Fruit fly (Drosophila melanogaster) whole organism, embryonic: ENCODE results near the gene fz.

Experiments used
- Abd-B ChIP-seq: fragments of 200-800 bp; sonication (Bioruptor generic); optimal IDR thresholded peaks from 2 replicates; lab custom pipeline; 2018; ENCODE audit warnings: missing biosample characterization, mild to moderate bottlenecking, missing genetic modification characterization, moderate library complexity
- Atf3 ChIP-seq: fragments of 200-800 bp; sonication (Bioruptor generic); optimal IDR thresholded peaks from 3 replicates; lab custom pipeline; 2016; ENCODE audit warnings: missing biosample characterization, missing genetic modification characterization
- C15 ChIP-seq: fragments of 200-800 bp; sonication (Bioruptor generic); IDR thresholded peaks from 3 replicates; pipeline ENCODE4 v1.3.6; 2022; ENCODE audit warnings: missing biosample characterization, missing genetic modification characterization
- CG10543 ChIP-seq: fragments of 200-800 bp; sonication (Bioruptor generic); optimal IDR thresholded peaks from 3 replicates; lab custom pipeline; 2017; ENCODE audit warnings: missing biosample characterization, mild to moderate bottlenecking, missing genetic modification characterization, moderate library complexity
- CG10654 ChIP-seq: fragments of 200-800 bp; sonication (Bioruptor generic); optimal IDR thresholded peaks from 2 replicates; lab custom pipeline; 2016; ENCODE audit warnings: missing biosample characterization, missing genetic modification characterization
- CG13624 ChIP-seq: fragments of 200-800 bp; sonication (Bioruptor generic); optimal IDR thresholded peaks from 2 replicates; lab custom pipeline; 2016; ENCODE audit warnings: missing biosample characterization, missing genetic modification characterization
- CG15269 ChIP-seq: fragments of 200-800 bp; sonication (Bioruptor generic); optimal IDR thresholded peaks from 2 replicates; lab custom pipeline; 2018; ENCODE audit warnings: missing biosample characterization, mild to moderate bottlenecking, missing genetic modification characterization, moderate library complexity
- CG15601 ChIP-seq: fragments of 200-800 bp; sonication (Bioruptor generic); optimal IDR thresholded peaks from 3 replicates; lab custom pipeline; 2019; ENCODE audit warnings: missing biosample characterization, mild to moderate bottlenecking, missing genetic modification characterization, moderate library complexity
- CG17385 ChIP-seq: fragments of 200-800 bp; sonication (Bioruptor generic); optimal IDR thresholded peaks from 3 replicates; lab custom pipeline; 2018; ENCODE audit warnings: missing biosample characterization, mild to moderate bottlenecking, missing genetic modification characterization
- CG3065 ChIP-seq: fragments of 200-800 bp; sonication (Bioruptor generic); optimal IDR thresholded peaks from 2 replicates; lab custom pipeline; 2016; ENCODE audit warnings: missing biosample characterization, missing genetic modification characterization
- CG31388 ChIP-seq: fragments of 200-800 bp; sonication (Bioruptor generic); optimal IDR thresholded peaks from 2 replicates; lab custom pipeline; 2016; ENCODE audit warnings: missing biosample characterization, missing genetic modification characterization
- CG31441 ChIP-seq: fragments of 200-800 bp; sonication (Bioruptor generic); IDR thresholded peaks from 2 replicates; pipeline ENCODE4 v1.3.6; 2022; ENCODE audit warnings: missing biosample characterization, missing genetic modification characterization
- CG33213 ChIP-seq: fragments of 200-800 bp; sonication (Bioruptor generic); optimal IDR thresholded peaks from 3 replicates; lab custom pipeline; 2016; ENCODE audit warnings: missing biosample characterization, missing genetic modification characterization
- CG4730 ChIP-seq: fragments of 200-800 bp; sonication (Bioruptor generic); IDR thresholded peaks from 2 replicates; pipeline ENCODE4 v1.3.6; 2022; ENCODE audit warnings: missing biosample characterization, missing genetic modification characterization
- CG5180 ChIP-seq: fragments of 200-800 bp; sonication (Bioruptor generic); optimal IDR thresholded peaks from 3 replicates; lab custom pipeline; 2017; ENCODE audit warnings: missing biosample characterization, missing genetic modification characterization, mild to moderate bottlenecking, moderate library complexity, missing genetic modification reagents
- CG7963 ChIP-seq: fragments of 200-800 bp; sonication (Bioruptor generic); IDR thresholded peaks from 3 replicates; pipeline ENCODE4 v1.3.6; 2022; ENCODE audit warnings: missing biosample characterization, missing genetic modification characterization; ENCODE audit not compliant: partially characterized antibody
- CG9797 ChIP-seq: fragments of 200-800 bp; sonication (Bioruptor generic); optimal IDR thresholded peaks from 3 replicates; lab custom pipeline; 2018; ENCODE audit warnings: missing biosample characterization, mild to moderate bottlenecking, missing genetic modification characterization
- CoRest ChIP-seq: fragments of 200-800 bp; sonication (Bioruptor generic); optimal IDR thresholded peaks from 3 replicates; lab custom pipeline; 2018; ENCODE audit warnings: missing biosample characterization, mild to moderate bottlenecking, missing genetic modification characterization, moderate library complexity
- Dip3 ChIP-seq: fragments of 200-800 bp; sonication (Bioruptor generic); optimal IDR thresholded peaks from 3 replicates; lab custom pipeline; 2016; ENCODE audit warnings: missing biosample characterization, missing genetic modification characterization
- HLH54F ChIP-seq: fragments of 200-800 bp; sonication (Bioruptor generic); optimal IDR thresholded peaks from 3 replicates; lab custom pipeline; 2016; ENCODE audit warnings: missing biosample characterization, missing genetic modification characterization
- Hr51 ChIP-seq, 2 experiments: fragments of 200-800 bp; sonication (Bioruptor generic); optimal IDR thresholded peaks; 2 replicates in 1 of 2; 3 replicates in 1 of 2; lab custom pipeline; 2016 to 2018; ENCODE audit warnings: missing biosample characterization in 2 of 2, missing genetic modification characterization in 2 of 2, mild to moderate bottlenecking in 1 of 2, moderate library complexity in 1 of 2
- Hsf ChIP-seq: fragments of 200-800 bp; sonication (Bioruptor generic); optimal IDR thresholded peaks from 3 replicates; lab custom pipeline; 2016; ENCODE audit warnings: missing biosample characterization, missing genetic modification characterization
- Meics ChIP-seq: fragments of 200-800 bp; sonication (Bioruptor generic); optimal IDR thresholded peaks from 2 replicates; lab custom pipeline; 2017; ENCODE audit warnings: missing biosample characterization, mild to moderate bottlenecking, missing genetic modification characterization
- Oaz ChIP-seq: fragments of 200-800 bp; sonication (Bioruptor generic); IDR thresholded peaks from 2 replicates; pipeline ENCODE4 v1.3.6; 2022; ENCODE audit warnings: missing biosample characterization, missing genetic modification characterization
- Poxn ChIP-seq: fragments of 200-800 bp; sonication (Bioruptor generic); IDR thresholded peaks from 2 replicates; pipeline ENCODE4 v1.3.6; 2022; ENCODE audit warnings: missing biosample characterization, missing genetic modification characterization
- Ravus ChIP-seq: fragments of 200-800 bp; sonication (Bioruptor generic); IDR thresholded peaks from 2 replicates; pipeline ENCODE4 v1.3.6; 2022; ENCODE audit warnings: missing biosample characterization, missing genetic modification characterization
- Six4 ChIP-seq: fragments of 200-800 bp; sonication (Bioruptor generic); optimal IDR thresholded peaks from 2 replicates; lab custom pipeline; 2016; ENCODE audit warnings: missing biosample characterization, missing genetic modification characterization
- Trl ChIP-seq, 3 experiments: fragments of >200 bp in 2 of 3; fragments of 200-800 bp in 1 of 3; sonication (Bioruptor generic) in 1 of 3; optimal IDR thresholded peaks; 2 replicates in 1 of 3; 3 replicates in 2 of 3; lab custom pipeline; 2016 to 2017; ENCODE audit warnings: missing biosample characterization in 1 of 3, missing genetic modification characterization in 1 of 3
- Usf ChIP-seq: fragments of 200-800 bp; sonication (Bioruptor generic); optimal IDR thresholded peaks from 2 replicates; lab custom pipeline; 2017; ENCODE audit warnings: missing genotype, missing biosample characterization, missing genetic modification characterization
- cg ChIP-seq: fragments of 200-800 bp; sonication (Bioruptor generic); optimal IDR thresholded peaks from 3 replicates; lab custom pipeline; 2019; ENCODE audit warnings: missing biosample characterization, mild to moderate bottlenecking, missing genetic modification characterization, moderate library complexity
- chm ChIP-seq: fragments of 200-800 bp; sonication (Bioruptor generic); IDR thresholded peaks from 2 replicates; pipeline ENCODE4 v1.3.6; 2022; ENCODE audit warnings: missing biosample characterization, missing genetic modification characterization
- croc ChIP-seq: fragments of 200-800 bp; sonication (Bioruptor generic); conservative IDR thresholded peaks from 3 replicates; pipeline ENCODE4 v1.3.6; 2022; ENCODE audit warnings: missing biosample characterization, missing genetic modification characterization
- crol ChIP-seq: fragments of 200-800 bp; sonication (Bioruptor generic); IDR thresholded peaks from 2 replicates; pipeline ENCODE4 v1.3.6; 2022; ENCODE audit warnings: missing biosample characterization, missing genetic modification characterization
- fd64A ChIP-seq: fragments of 200-800 bp; sonication (Bioruptor generic); optimal IDR thresholded peaks from 3 replicates; lab custom pipeline; 2018; ENCODE audit warnings: missing biosample characterization, mild to moderate bottlenecking, missing genetic modification characterization
- gcm ChIP-seq: fragments of 200-800 bp; sonication (Bioruptor generic); optimal IDR thresholded peaks from 2 replicates; lab custom pipeline; 2019; ENCODE audit warnings: missing biosample characterization, mild to moderate bottlenecking, missing genetic modification characterization, moderate library complexity
- gsb ChIP-seq: fragments of 200-800 bp; sonication (Bioruptor generic); IDR thresholded peaks from 2 replicates; pipeline ENCODE4 v1.3.6; 2022; ENCODE audit warnings: missing biosample characterization, missing genetic modification characterization
- insv ChIP-seq, 2 experiments: fragments of 200-800 bp; sonication (Bioruptor generic); optimal IDR thresholded peaks; 3 replicates each; lab custom pipeline; 2016 to 2018; ENCODE audit warnings: missing biosample characterization in 2 of 2, missing genetic modification characterization in 2 of 2
- ken ChIP-seq: fragments of 200-800 bp; sonication (Bioruptor generic); IDR thresholded peaks from 3 replicates; pipeline ENCODE4 v1.3.6; 2022; ENCODE audit warnings: missing biosample characterization, missing genetic modification characterization
- klu ChIP-seq: fragments of 200-800 bp; sonication (Bioruptor generic); IDR thresholded peaks from 2 replicates; pipeline ENCODE4 v1.3.6; 2022; ENCODE audit warnings: missing biosample characterization, missing genetic modification characterization
- lola ChIP-seq, 3 experiments: fragments of >200 bp in 2 of 3; fragments of 200-800 bp in 1 of 3; sonication (Bioruptor generic) in 1 of 3; optimal IDR thresholded peaks; 2 replicates each; lab custom pipeline; 2017 to 2019; ENCODE audit warnings: missing biosample characterization in 3 of 3, missing genetic modification characterization in 3 of 3, mild to moderate bottlenecking in 1 of 3, moderate library complexity in 1 of 3
- lov ChIP-seq, 2 experiments: fragments of 200-800 bp in 1 of 2; fragments of >200 bp in 1 of 2; sonication (Bioruptor generic) in 1 of 2; IDR thresholded peaks in 1 of 2; optimal IDR thresholded peaks in 1 of 2; 2 replicates in 1 of 2; 3 replicates in 1 of 2; pipeline versions ENCODE4 v1.3.6 to Lab custom; 2017 to 2022; ENCODE audit warnings: missing biosample characterization in 1 of 2, missing genetic modification characterization in 1 of 2
- pan ChIP-seq, 4 experiments: fragments of >200 bp in 3 of 4; fragments of 200-800 bp in 1 of 4; sonication (Bioruptor generic) in 1 of 4; optimal IDR thresholded peaks in 3 of 4; IDR thresholded peaks in 1 of 4; 2 replicates each; pipeline versions ENCODE4 v1.3.6 to Lab custom; 2017 to 2022; ENCODE audit warnings: missing biosample characterization in 2 of 4, missing genetic modification characterization in 2 of 4, mixed read lengths in 1 of 4
- peb ChIP-seq: fragments of 200-800 bp; sonication (Bioruptor generic); IDR thresholded peaks from 2 replicates; pipeline ENCODE4 v1.3.6; 2022; ENCODE audit warnings: missing biosample characterization, missing genetic modification characterization
- pfk ChIP-seq: fragments of 200-800 bp; sonication (Bioruptor generic); optimal IDR thresholded peaks from 2 replicates; lab custom pipeline; 2018; ENCODE audit warnings: missing biosample characterization, mild to moderate bottlenecking, missing genetic modification characterization, moderate library complexity
- psq ChIP-seq: fragments of 200-800 bp; sonication (Bioruptor generic); optimal IDR thresholded peaks from 2 replicates; lab custom pipeline; 2017; ENCODE audit warnings: missing biosample characterization, missing genetic modification characterization
- schlank ChIP-seq: fragments of 200-800 bp; sonication (Bioruptor generic); optimal IDR thresholded peaks from 2 replicates; lab custom pipeline; 2018; ENCODE audit warnings: missing biosample characterization, mild to moderate bottlenecking, missing genetic modification characterization
- sens-2 ChIP-seq: fragments of 200-800 bp; sonication (Bioruptor generic); IDR thresholded peaks from 2 replicates; pipeline ENCODE4 v1.3.6; 2022; ENCODE audit warnings: missing biosample characterization, missing genetic modification characterization
- stwl ChIP-seq: fragments of 200-800 bp; sonication (Bioruptor generic); optimal IDR thresholded peaks from 3 replicates; lab custom pipeline; 2018; ENCODE audit warnings: missing biosample characterization, mild to moderate bottlenecking, missing genetic modification characterization, moderate library complexity
- toy ChIP-seq: fragments of 200-800 bp; sonication (Bioruptor generic); IDR thresholded peaks from 2 replicates; pipeline ENCODE4 v1.3.6; 2022; ENCODE audit warnings: missing biosample characterization, missing genetic modification characterization
- yki ChIP-seq: fragments of >200 bp; optimal IDR thresholded peaks from 3 replicates; lab custom pipeline; 2018

The fz gene

DNA sequence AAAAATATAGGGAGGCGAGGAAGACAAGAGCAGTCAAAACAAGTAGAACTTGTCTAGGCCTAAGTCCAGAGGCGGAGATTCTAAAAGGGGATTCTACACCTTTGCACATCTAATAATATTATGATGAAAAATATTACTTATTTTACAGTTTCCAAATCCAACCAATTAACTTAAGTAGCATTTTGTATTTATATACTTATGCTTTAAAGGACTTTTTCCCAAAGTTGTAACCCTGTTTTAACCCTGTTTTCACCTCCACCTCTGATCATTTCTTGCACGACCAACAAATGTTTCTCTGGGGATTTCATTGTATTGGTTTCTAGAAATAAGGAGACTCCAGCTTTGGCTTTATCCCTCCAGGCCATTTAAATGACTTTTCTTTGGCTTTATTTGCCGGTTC is 61.7 kb downstream of the fz start (continued):
- no peak for TF ChIP-seq lola (GFP tag; optimal IDR thresholded peaks at IDR 0.05; lab: Kevin White, UChicago)
- TF ChIP-seq Atf3 (GFP tag; lab: Kevin White, UChicago) = no peak
- peak; percentile 56; the same call in 1 of the 3 replicates for TF ChIP-seq C15
- TF ChIP-seq lov (optimal IDR thresholded peaks at IDR 0.05; lab: Kevin White, UChicago) = no peak
- peak; percentile 75; the same call in 1 of the 3 replicates for TF ChIP-seq lov (GFP tag; IDR thresholded peaks at IDR 0.05; lab: Robert Waterston, UW)
- no peak for TF ChIP-seq CG9797 (GFP tag; lab: Kevin White, UChicago)
- TF ChIP-seq Abd-B (GFP tag; lab: Kevin White, UChicago) = no peak
- TF ChIP-seq ken (GFP tag; lab: Robert Waterston, UW) = no peak
- no peak for TF ChIP-seq insv (GFP tag; optimal IDR thresholded peaks at IDR 0.05; lab: Kevin White, UChicago)
- no peak for TF ChIP-seq CG15269 (tag; lab: Kevin White, UChicago)
- TF ChIP-seq CG3065 (GFP tag; lab: Kevin White, UChicago) = no peak
- TF ChIP-seq Oaz (GFP tag; lab: Robert Waterston, UW) = no peak
- TF ChIP-seq CG31388 (GFP tag; lab: Kevin White, UChicago) = no peak
- TF ChIP-seq CG13624 = no peak
- no peak for TF ChIP-seq Usf (GFP tag; lab: Kevin White, UChicago)
- peak; percentile 17; the same call in 1 of the 2 replicates for TF ChIP-seq Ravus (GFP tag; lab: Robert Waterston, UW)
- TF ChIP-seq Hsf (GFP tag; lab: Kevin White, UChicago) = no peak
- TF ChIP-seq CG10543 = no peak
- TF ChIP-seq CG15601 (tag; lab: Kevin White, UChicago) = no peak
- TF ChIP-seq schlank (tag; lab: Kevin White, UChicago) = no peak
- no peak for TF ChIP-seq pan (optimal IDR thresholded peaks at IDR 0.05; lab: Kevin White, UChicago)
- TF ChIP-seq pan (GFP tag; optimal IDR thresholded peaks at IDR 0.05 in 1 of 2, IDR thresholded peaks at IDR 0.05 in 1 of 2) = peak in 1 of 2 experiments; percentile 53
- peak; percentile 66 for TF ChIP-seq Meics (GFP tag; lab: Kevin White, UChicago)
- no peak for TF ChIP-seq Poxn (GFP tag; lab: Robert Waterston, UW)
- no peak for TF ChIP-seq gcm (GFP tag; lab: Kevin White, UChicago)
- TF ChIP-seq Dip3 = no peak
- peak; percentile 38 for TF ChIP-seq CG4730
- no peak for TF ChIP-seq stwl
- peak; percentile 58 for TF ChIP-seq klu (GFP tag; lab: Robert Waterston, UW)
- no peak for TF ChIP-seq CG7963 (GFP tag; lab: Robert Waterston, UW)
- peak; percentile 30 for TF ChIP-seq CG10654
- peak; percentile 39 for TF ChIP-seq gsb (GFP tag; lab: Robert Waterston, UW)
- peak; percentile 6 for TF ChIP-seq CG33213 (GFP tag; lab: Kevin White, UChicago)
- TF ChIP-seq fd64A = no peak
- TF ChIP-seq cg (GFP tag; lab: Kevin White, UChicago) = no peak
- no peak for TF ChIP-seq Hr51 (GFP tag; optimal IDR thresholded peaks at IDR 0.05; lab: Kevin White, UChicago)
- no peak for TF ChIP-seq sens-2 (GFP tag; lab: Robert Waterston, UW)
- TF ChIP-seq peb (GFP tag; lab: Robert Waterston, UW) = peak; percentile 45; the same call in 1 of the 2 replicates
- no peak for TF ChIP-seq psq (GFP tag; lab: Kevin White, UChicago)
- peak; percentile 67 for TF ChIP-seq CG31441
- no peak for TF ChIP-seq CG17385 (GFP tag; lab: Kevin White, UChicago)
- no peak for TF ChIP-seq crol
- no peak for TF ChIP-seq pfk (GFP tag; lab: Kevin White, UChicago)
- peak; percentile 2 for TF ChIP-seq CoRest (tag; lab: Kevin White, UChicago)
- TF ChIP-seq HLH54F (GFP tag; lab: Kevin White, UChicago) = no peak
- TF ChIP-seq CG5180 (GFP tag; lab: Kevin White, UChicago) = no peak
- TF ChIP-seq croc = peak; percentile 69
- no peak for TF ChIP-seq chm
- TF ChIP-seq Six4 (GFP tag; lab: Kevin White, UChicago) = peak; percentile 4
- TF ChIP-seq toy (GFP tag; lab: Robert Waterston, UW) = peak; percentile 66
- no peak for TF ChIP-seq yki (lab: Kevin White, UChicago)
- TF ChIP-seq Trl (optimal IDR thresholded peaks at IDR 0.05; lab: Kevin White, UChicago) = no peak
- TF ChIP-seq Trl (GFP tag; optimal IDR thresholded peaks at IDR 0.05; lab: Kevin White, UChicago) = peak; percentile 10
